Worm (Caenorhabditis elegans) whole organism, L2 larva: ENCODE results near the gene F32D8.15.

Experiments
- F13H6.1 ChIP-seq: sonication (generic microtip); optimal IDR thresholded peaks from 2 replicates; lab custom pipeline; 2016; ENCODE audit warnings: missing genetic modification characterization, missing compliant biosample characterization
- blmp-1 ChIP-seq: sonication (generic microtip); optimal IDR thresholded peaks from 2 replicates; lab custom pipeline; 2017; ENCODE audit warnings: missing genetic modification characterization, mild to moderate bottlenecking, missing compliant biosample characterization, antibody characterized with exemption, moderate library complexity; ENCODE audit not compliant: insufficient read depth
- fos-1 ChIP-seq: fragments of 150-350 bp; optimal IDR thresholded peaks from 2 replicates; lab custom pipeline; 2014; ENCODE audit warnings: missing biosample characterization, missing genetic modification characterization
- lsy-2 ChIP-seq, 2 experiments: fragments of 150-350 bp in 1 of 2; sonication (generic microtip) in 1 of 2; optimal IDR thresholded peaks; 2 replicates each; lab custom pipeline; 2014 to 2017; ENCODE audit warnings: missing biosample characterization in 2 of 2, missing genetic modification characterization in 2 of 2
- mbf-1 ChIP-seq: sonication (generic microtip); optimal IDR thresholded peaks from 2 replicates; lab custom pipeline; 2017; ENCODE audit warnings: missing biosample characterization, missing genetic modification characterization
- nhr-10 ChIP-seq: sonication (generic microtip); optimal IDR thresholded peaks from 2 replicates; lab custom pipeline; 2017; ENCODE audit warnings: missing biosample characterization, missing genetic modification characterization
- sma-3 ChIP-seq: sonication (generic microtip); optimal IDR thresholded peaks from 2 replicates; lab custom pipeline; 2016; ENCODE audit warnings: missing genetic modification reagents, missing genetic modification characterization, missing compliant biosample characterization
- snpc-4 ChIP-seq: fragments of 150-350 bp; optimal IDR thresholded peaks from 2 replicates; lab custom pipeline; 2014; ENCODE audit warnings: missing biosample characterization, missing genetic modification characterization
- ztf-11 ChIP-seq: sonication (generic microtip); optimal IDR thresholded peaks from 2 replicates; lab custom pipeline; 2017; ENCODE audit warnings: missing biosample characterization, missing genetic modification characterization

ce11 chrV:10880138-10880882, 23.5 kb upstream of the F32D8.15 start, which contains the start of gene F32D8.1:
- TF ChIP-seq fos-1, result no peak
- TF ChIP-seq mbf-1, result no peak
- no peak for TF ChIP-seq blmp-1
- no peak for TF ChIP-seq F13H6.1 (tag; lab: Kevin White, UChicago)
- TF ChIP-seq sma-3 (GFP tag; lab: Kevin White, UChicago), result no peak
- no peak for TF ChIP-seq nhr-10 (tag; lab: Kevin White, UChicago)
- no peak for TF ChIP-seq lsy-2 (tag; optimal IDR thresholded peaks at IDR 0.05; lab: Kevin White, UChicago)
- TF ChIP-seq ztf-11 (tag; lab: Kevin White, UChicago), result no peak
- TF ChIP-seq snpc-4, result no peak
